Worm (Caenorhabditis elegans): ENCODE data around the gene stdh-4.

stdh-4 gene

DNA sequence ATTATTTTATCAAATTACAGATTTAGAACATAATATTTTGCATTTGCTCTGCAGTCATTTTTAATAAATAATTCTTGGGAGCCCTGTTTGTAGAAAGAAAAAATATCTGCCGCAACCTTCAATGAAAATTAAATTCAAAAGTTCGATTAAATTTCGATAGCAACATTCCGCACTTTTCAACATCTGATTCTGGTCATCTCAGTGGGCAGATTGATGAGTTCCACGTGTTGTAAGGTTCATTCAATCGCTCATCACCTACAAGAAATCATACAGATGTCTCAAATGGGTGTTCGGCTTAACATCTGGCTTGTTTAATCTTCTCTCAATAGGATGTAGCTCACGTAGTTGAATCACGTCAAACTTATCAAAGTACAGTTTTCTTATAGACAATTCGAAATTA is 50.9 kb downstream of the stdh-4 start:
- no peak for TF ChIP-seq tra-4 (tag; optimal IDR thresholded peaks at IDR 0.05)
- no peak for TF ChIP-seq hnd-1 (tag; optimal IDR thresholded peaks at IDR 0.05)
- TF ChIP-seq ceh-13 (GFP tag; optimal IDR thresholded peaks at IDR 0.05): no peak
- no peak for TF ChIP-seq tbx-11 (GFP tag; IDR thresholded peaks at IDR 0.05)
- no peak for TF ChIP-seq B0310.2 (tag; optimal IDR thresholded peaks at IDR 0.05)
- TF ChIP-seq sea-1 (GFP tag; conservative IDR thresholded peaks at IDR 0.05): no peak
- no peak for TF ChIP-seq tbx-37 (GFP tag; conservative IDR thresholded peaks at IDR 0.05)
- no peak for TF ChIP-seq ama-1 (optimal IDR thresholded peaks at IDR 0.05)
- TF ChIP-seq aly-1 (tag; optimal IDR thresholded peaks at IDR 0.05): no peak
- no peak for TF ChIP-seq hmbx-1 (tag; optimal IDR thresholded peaks at IDR 0.05)
- TF ChIP-seq ceh-36 (tag; optimal IDR thresholded peaks at IDR 0.05): no peak
- TF ChIP-seq flt-1 (GFP tag; IDR thresholded peaks at IDR 0.05): no peak
- no peak for TF ChIP-seq scrt-1 (GFP tag; IDR thresholded peaks at IDR 0.05)
- no peak for TF ChIP-seq ets-7 (tag; optimal IDR thresholded peaks at IDR 0.05)
- TF ChIP-seq hmg-4 (GFP tag; optimal IDR thresholded peaks at IDR 0.05): no peak
- TF ChIP-seq pes-1 (GFP tag; IDR thresholded peaks at IDR 0.05): no peak
- TF ChIP-seq F13C5.2 (tag; optimal IDR thresholded peaks at IDR 0.05): no peak
